Worm (Caenorhabditis elegans): ENCODE results near the gene cpna-2.

DNA sequence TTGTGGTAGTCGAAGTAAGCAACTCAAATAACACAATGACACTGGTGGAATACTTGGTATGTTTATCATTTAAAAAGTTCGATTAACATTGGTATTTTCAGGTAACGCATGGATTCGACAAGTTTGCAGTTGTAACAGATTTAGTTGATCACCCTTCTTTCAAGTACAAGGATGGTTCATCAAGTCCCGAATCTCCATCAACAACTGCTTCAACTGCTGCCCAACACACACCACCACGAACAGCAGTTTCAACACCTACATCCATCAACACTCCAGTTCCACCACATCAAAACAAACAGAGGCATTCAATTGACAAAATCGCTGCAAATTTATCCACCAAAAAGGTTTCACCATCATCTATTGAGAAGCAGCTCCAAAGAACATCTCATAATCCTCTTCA lies 42.2 kb upstream of the cpna-2 start:
- TF ChIP-seq jun-1 (tag; optimal IDR thresholded peaks at IDR 0.05) (no peak), nhr-76 (tag; optimal IDR thresholded peaks at IDR 0.05) (no peak)
